Fruit fly (Drosophila melanogaster): Measurements from ENCODE around the gene CG13001.

- peak; percentile 61 for TF ChIP-seq Snoo (tag; optimal IDR thresholded peaks at IDR 0.05)
- no peak for TF ChIP-seq EcR (GFP tag; optimal IDR thresholded peaks at IDR 0.05)
- peak; percentile 25 for TF ChIP-seq Pif1A (GFP tag; optimal IDR thresholded peaks at IDR 0.05)
- TF ChIP-seq Ets98B (GFP tag; IDR thresholded peaks at IDR 0.05) = peak; percentile 30; the same call in 1 of the 2 replicates
- peak; percentile 18 for TF ChIP-seq CG14655 (GFP tag; optimal IDR thresholded peaks at IDR 0.05)
- no peak for TF ChIP-seq fd96Ca (GFP tag; IDR thresholded peaks at IDR 0.05)
- TF ChIP-seq D1 (tag; optimal IDR thresholded peaks at IDR 0.05) = no peak
- TF ChIP-seq CG13204 (GFP tag; optimal IDR thresholded peaks at IDR 0.05) = peak; percentile 74
- no peak for TF ChIP-seq CG32121 (GFP tag; IDR thresholded peaks at IDR 0.05)
- no peak for TF ChIP-seq CG8301 (tag; optimal IDR thresholded peaks at IDR 0.05)
- TF ChIP-seq CG12605 (GFP tag; IDR thresholded peaks at IDR 0.05) = peak; percentile 27; the same call in 1 of the 2 replicates
- TF ChIP-seq CG10348 (GFP tag; IDR thresholded peaks at IDR 0.05) = no peak
Observed at dm6 chrX:16967415-16967814, 24.7 kb upstream of the CG13001 start.

Measured in whole organism, pupa.